Worm (Caenorhabditis elegans) whole organism, late embryonic: Measurements from ENCODE around the gene Y15E3A.4.

ENCODE experiments used
- C38D4.7 ChIP-seq: fragments of 200-800 bp; sonication (Bioruptor generic); optimal IDR thresholded peaks from 2 replicates; lab custom pipeline; 2018; ENCODE audit warnings: mild to moderate bottlenecking, missing genetic modification characterization, moderate library complexity, missing compliant biosample characterization
- ceh-18 ChIP-seq: sonication (generic microtip); optimal IDR thresholded peaks from 2 replicates; lab custom pipeline; 2016; ENCODE audit warnings: missing genetic modification characterization, missing compliant biosample characterization
- ceh-2 ChIP-seq: sonication (generic microtip); optimal IDR thresholded peaks from 2 replicates; lab custom pipeline; 2016; ENCODE audit warnings: missing genotype, missing genetic modification characterization, missing compliant biosample characterization
- ceh-34 ChIP-seq: sonication (generic microtip); optimal IDR thresholded peaks from 2 replicates; lab custom pipeline; 2016; ENCODE audit warnings: mild to moderate bottlenecking, missing genetic modification characterization, missing compliant biosample characterization
- ceh-9 ChIP-seq: sonication (generic microtip); optimal IDR thresholded peaks from 2 replicates; lab custom pipeline; 2016; ENCODE audit warnings: mild to moderate bottlenecking, missing genetic modification characterization, inconsistent platforms, missing compliant biosample characterization
- fax-1 ChIP-seq: sonication (generic microtip); optimal IDR thresholded peaks from 2 replicates; lab custom pipeline; 2016; ENCODE audit warnings: missing genotype, missing genetic modification characterization, missing compliant biosample characterization
- fkh-10 ChIP-seq: fragments of 150-350 bp; optimal IDR thresholded peaks from 2 replicates; lab custom pipeline; 2014; ENCODE audit warnings: missing biosample characterization, missing genetic modification reagents, missing genetic modification characterization
- fkh-6 ChIP-seq: sonication (generic microtip); optimal IDR thresholded peaks from 2 replicates; lab custom pipeline; 2016; ENCODE audit warnings: missing genetic modification characterization, missing compliant biosample characterization
- hlh-13 ChIP-seq: fragments of 200-800 bp; sonication (Bioruptor generic); optimal IDR thresholded peaks from 2 replicates; lab custom pipeline; 2018; ENCODE audit warnings: mild to moderate bottlenecking, missing genetic modification characterization, missing compliant biosample characterization
- lim-6 ChIP-seq: sonication (generic microtip); optimal IDR thresholded peaks from 2 replicates; lab custom pipeline; 2016; ENCODE audit warnings: missing genetic modification characterization, missing compliant biosample characterization
- madf-2 ChIP-seq: sonication (generic microtip); optimal IDR thresholded peaks from 2 replicates; lab custom pipeline; 2017; ENCODE audit warnings: missing genetic modification characterization, missing compliant biosample characterization
- mec-3 ChIP-seq: sonication (generic microtip); optimal IDR thresholded peaks from 2 replicates; lab custom pipeline; 2016; ENCODE audit warnings: borderline replicate concordance, missing genetic modification characterization, missing compliant biosample characterization
- nhr-232 ChIP-seq: sonication (generic microtip); optimal IDR thresholded peaks from 2 replicates; lab custom pipeline; 2016; ENCODE audit warnings: missing genetic modification characterization, missing compliant biosample characterization
- odd-2 ChIP-seq: sonication (generic microtip); optimal IDR thresholded peaks from 2 replicates; lab custom pipeline; 2017; ENCODE audit warnings: antibody characterized with exemption, mild to moderate bottlenecking, missing genetic modification characterization, missing compliant biosample characterization
- pag-3 ChIP-seq: sonication (generic microtip); optimal IDR thresholded peaks from 2 replicates; lab custom pipeline; 2016; ENCODE audit warnings: missing compliant biosample characterization, missing genetic modification characterization, borderline replicate concordance
- pat-9 ChIP-seq: fragments of 200-800 bp; sonication (Bioruptor generic); optimal IDR thresholded peaks from 2 replicates; lab custom pipeline; 2018; ENCODE audit warnings: mild to moderate bottlenecking, missing genetic modification characterization, moderate library complexity, missing compliant biosample characterization
- pha-2 ChIP-seq: sonication (generic microtip); optimal IDR thresholded peaks from 2 replicates; lab custom pipeline; 2017; ENCODE audit warnings: mild to moderate bottlenecking, missing genetic modification characterization, missing compliant biosample characterization
- ttx-3 ChIP-seq: sonication (generic microtip); optimal IDR thresholded peaks from 2 replicates; lab custom pipeline; 2016; ENCODE audit warnings: missing genetic modification reagents, missing genetic modification characterization, missing compliant biosample characterization
- unc-42 ChIP-seq: sonication (generic microtip); optimal IDR thresholded peaks from 2 replicates; lab custom pipeline; 2016; ENCODE audit warnings: missing genotype, missing genetic modification characterization, missing compliant biosample characterization
- unc-86 ChIP-seq: sonication (generic microtip); optimal IDR thresholded peaks from 2 replicates; lab custom pipeline; 2016; ENCODE audit warnings: missing genetic modification characterization, missing compliant biosample characterization

The Y15E3A.4 gene

DNA sequence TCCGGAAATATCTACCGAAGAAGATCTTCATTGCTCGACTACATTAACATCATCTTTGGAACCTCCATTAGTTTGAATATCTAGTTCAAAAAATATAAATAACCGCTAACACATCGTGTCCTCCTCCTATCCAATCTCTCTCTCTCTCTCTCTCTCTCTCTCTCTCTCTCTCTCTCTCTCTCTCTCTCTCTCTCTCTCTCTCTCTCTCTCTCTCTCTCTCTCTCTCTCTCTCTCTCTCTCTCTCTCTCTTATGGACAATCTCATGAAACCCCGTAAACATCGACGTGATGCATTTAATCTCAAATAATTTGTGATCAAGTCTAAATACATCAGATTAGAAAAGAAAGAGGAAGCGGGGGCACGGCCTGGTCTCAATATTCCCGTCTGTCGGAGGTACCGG lies 51.5 kb downstream of the Y15E3A.4 start:
- TF ChIP-seq unc-42 (tag; lab: Kevin White, UChicago) (no peak), ceh-9 (tag; lab: Kevin White, UChicago) (no peak), unc-86 (tag; lab: Kevin White, UChicago) (no peak), fkh-6 (tag; lab: Kevin White, UChicago) (no peak), C38D4.7 (GFP tag; lab: Kevin White, UChicago) (no peak), fax-1 (tag; lab: Kevin White, UChicago) (no peak), odd-2 (tag; lab: Kevin White, UChicago) (no peak), ceh-18 (no peak), ttx-3 (tag; lab: Kevin White, UChicago) (no peak), nhr-232 (tag; lab: Kevin White, UChicago) (no peak), ceh-2 (tag; lab: Kevin White, UChicago) (no peak), ceh-34 (no peak), lim-6 (tag; lab: Kevin White, UChicago) (no peak), madf-2 (tag; lab: Kevin White, UChicago) (no peak), mec-3 (tag; lab: Kevin White, UChicago) (no peak), pat-9 (tag; lab: Kevin White, UChicago) (no peak), fkh-10 (GFP tag; lab: Kevin White, UChicago) (no peak)

DNA sequence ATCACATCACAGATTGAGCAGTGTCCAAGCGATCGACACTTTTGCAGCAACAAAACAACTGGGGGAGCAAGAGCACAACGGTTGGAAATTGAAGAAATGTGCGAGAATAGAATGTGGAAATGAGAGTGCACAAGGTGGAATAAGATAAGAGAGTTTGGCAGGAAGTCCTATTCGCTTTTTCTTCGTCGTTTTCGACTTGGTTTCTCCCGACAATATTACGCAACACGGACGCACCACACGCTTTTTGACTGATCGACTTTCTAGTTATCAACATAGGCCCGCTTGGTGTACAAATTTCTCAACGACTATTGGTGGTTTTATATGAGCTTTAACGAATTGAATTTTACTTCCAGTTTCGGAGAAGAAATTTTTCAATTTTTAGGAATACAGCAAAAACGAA lies 52.1 kb downstream of the Y15E3A.4 start:
- peak; percentile 0 for TF ChIP-seq ceh-18
- no peak for TF ChIP-seq hlh-13 (GFP tag; lab: Kevin White, UChicago)
- no peak for TF ChIP-seq pag-3 (tag; lab: Kevin White, UChicago)
- no peak for TF ChIP-seq pha-2 (tag; lab: Kevin White, UChicago)
